Fruit fly (Drosophila melanogaster) whole organism, embryonic: Measurements from ENCODE around the gene I-2.

Experiments used
- Ada2b ChIP-seq: fragments of 200-800 bp; sonication (Bioruptor generic); IDR thresholded peaks from 2 replicates; pipeline ENCODE4 v1.3.6; 2022; ENCODE audit warnings: missing biosample characterization, missing genetic modification characterization
- Adf1 ChIP-seq: fragments of 200-800 bp; sonication (Bioruptor generic); IDR thresholded peaks from 2 replicates; pipeline ENCODE4 v1.3.6; 2022; ENCODE audit warnings: missing biosample characterization, missing genetic modification characterization
- BEAF-32 ChIP-seq: fragments of 200-800 bp; sonication (Bioruptor generic); optimal IDR thresholded peaks from 3 replicates; lab custom pipeline; 2017; ENCODE audit warnings: missing biosample characterization, missing genetic modification characterization, mild to moderate bottlenecking, moderate library complexity, missing genetic modification reagents
- Bdp1 ChIP-seq: fragments of 200-800 bp; sonication (Bioruptor generic); optimal IDR thresholded peaks from 3 replicates; lab custom pipeline; 2016; ENCODE audit warnings: missing biosample characterization, missing genetic modification characterization
- Blimp-1 ChIP-seq: fragments of 200-800 bp; sonication (Bioruptor generic); optimal IDR thresholded peaks from 3 replicates; lab custom pipeline; 2018; ENCODE audit warnings: missing biosample characterization, missing genetic modification characterization, mild to moderate bottlenecking, moderate library complexity, missing genetic modification reagents
- CG10431 ChIP-seq: fragments of 200-800 bp; sonication (Bioruptor generic); optimal IDR thresholded peaks from 3 replicates; lab custom pipeline; 2018; ENCODE audit warnings: missing biosample characterization, mild to moderate bottlenecking, missing genetic modification characterization
- CG12104 ChIP-seq: fragments of 200-800 bp; sonication (Bioruptor generic); optimal IDR thresholded peaks from 3 replicates; lab custom pipeline; 2016; ENCODE audit warnings: missing biosample characterization, missing genetic modification characterization
- CG12155 ChIP-seq: fragments of 200-800 bp; sonication (Bioruptor generic); optimal IDR thresholded peaks from 3 replicates; lab custom pipeline; 2016; ENCODE audit warnings: missing biosample characterization, missing genetic modification characterization
- CG12219 ChIP-seq: fragments of 200-800 bp; sonication (Bioruptor generic); optimal IDR thresholded peaks from 3 replicates; lab custom pipeline; 2018; ENCODE audit warnings: missing biosample characterization, mild to moderate bottlenecking, missing genetic modification characterization
- CG12391 ChIP-seq: fragments of 200-800 bp; sonication (Bioruptor generic); optimal IDR thresholded peaks from 3 replicates; lab custom pipeline; 2018; ENCODE audit warnings: missing biosample characterization, mild to moderate bottlenecking, missing genetic modification characterization, moderate library complexity
- CG1529 ChIP-seq: fragments of 200-800 bp; sonication (Bioruptor generic); optimal IDR thresholded peaks from 3 replicates; lab custom pipeline; 2018; ENCODE audit warnings: missing biosample characterization, missing genetic modification characterization
- CG15479 ChIP-seq: fragments of 200-800 bp; sonication (Bioruptor generic); optimal IDR thresholded peaks from 3 replicates; lab custom pipeline; 2019; ENCODE audit warnings: missing biosample characterization, mild to moderate bottlenecking, missing genetic modification characterization, moderate library complexity
- CG18619 ChIP-seq: fragments of 200-800 bp; sonication (Bioruptor generic); optimal IDR thresholded peaks from 3 replicates; lab custom pipeline; 2017; ENCODE audit warnings: missing biosample characterization, mild to moderate bottlenecking, missing genetic modification characterization
- CG31441 ChIP-seq: fragments of 200-800 bp; sonication (Bioruptor generic); IDR thresholded peaks from 2 replicates; pipeline ENCODE4 v1.3.6; 2022; ENCODE audit warnings: missing biosample characterization, missing genetic modification characterization
- CG3838 ChIP-seq: fragments of 200-800 bp; sonication (Bioruptor generic); optimal IDR thresholded peaks from 3 replicates; lab custom pipeline; 2016; ENCODE audit warnings: missing biosample characterization, missing genetic modification characterization
- CG3847 ChIP-seq: fragments of 200-800 bp; sonication (Bioruptor generic); IDR thresholded peaks from 2 replicates; pipeline ENCODE4 v1.3.6; 2022; ENCODE audit warnings: missing biosample characterization, missing genetic modification characterization
- CG4360 ChIP-seq: fragments of 200-800 bp; sonication (Bioruptor generic); IDR thresholded peaks from 2 replicates; pipeline ENCODE4 v1.3.6; 2022; ENCODE audit warnings: missing biosample characterization, missing genetic modification characterization
- CG6683 ChIP-seq: fragments of 200-800 bp; sonication (Bioruptor generic); optimal IDR thresholded peaks from 2 replicates; lab custom pipeline; 2017; ENCODE audit warnings: missing biosample characterization, mild to moderate bottlenecking, missing genetic modification characterization, missing genetic modification reagents
- CG7963 ChIP-seq: fragments of 200-800 bp; sonication (Bioruptor generic); IDR thresholded peaks from 3 replicates; pipeline ENCODE4 v1.3.6; 2022; ENCODE audit warnings: missing biosample characterization, missing genetic modification characterization; ENCODE audit not compliant: partially characterized antibody
- CG7987 ChIP-seq: fragments of 200-800 bp; sonication (Bioruptor generic); optimal IDR thresholded peaks from 2 replicates; lab custom pipeline; 2018; ENCODE audit warnings: missing biosample characterization, mild to moderate bottlenecking, missing genetic modification characterization, moderate library complexity
- CG9609 ChIP-seq: fragments of 200-800 bp; sonication (Bioruptor generic); optimal IDR thresholded peaks from 3 replicates; lab custom pipeline; 2016; ENCODE audit warnings: missing biosample characterization, missing genetic modification characterization
- CoRest ChIP-seq: fragments of 200-800 bp; sonication (Bioruptor generic); optimal IDR thresholded peaks from 3 replicates; lab custom pipeline; 2018; ENCODE audit warnings: missing biosample characterization, mild to moderate bottlenecking, missing genetic modification characterization, moderate library complexity
- Dp ChIP-seq: fragments of 200-800 bp; sonication (Bioruptor generic); optimal IDR thresholded peaks from 2 replicates; lab custom pipeline; 2018; ENCODE audit warnings: missing biosample characterization, mild to moderate bottlenecking, missing genetic modification characterization, moderate library complexity
- Kr ChIP-seq: fragments of 200-800 bp; sonication (Bioruptor generic); optimal IDR thresholded peaks from 2 replicates; lab custom pipeline; 2017; ENCODE audit warnings: missing biosample characterization, mild to moderate bottlenecking, missing genetic modification characterization
- Lpt ChIP-seq: fragments of >200 bp; optimal IDR thresholded peaks from 2 replicates; lab custom pipeline; 2018; ENCODE audit warnings: missing biosample characterization, missing genetic modification characterization
- MTF-1 ChIP-seq: fragments of 200-800 bp; sonication (Bioruptor generic); optimal IDR thresholded peaks from 2 replicates; lab custom pipeline; 2018; ENCODE audit warnings: missing biosample characterization, mild to moderate bottlenecking, missing genetic modification characterization, borderline replicate concordance
- Nf-YA ChIP-seq: fragments of 200-800 bp; sonication (Bioruptor generic); IDR thresholded peaks from 2 replicates; pipeline ENCODE4 v1.3.6; 2022; ENCODE audit warnings: missing biosample characterization, missing genetic modification characterization
- Sox100B ChIP-seq: fragments of 200-800 bp; sonication (Bioruptor generic); optimal IDR thresholded peaks from 3 replicates; lab custom pipeline; 2018; ENCODE audit warnings: missing biosample characterization, mild to moderate bottlenecking, missing genetic modification characterization
- ac ChIP-seq: fragments of 200-800 bp; sonication (Bioruptor generic); optimal IDR thresholded peaks from 3 replicates; lab custom pipeline; 2017; ENCODE audit warnings: missing biosample characterization, mild to moderate bottlenecking, missing genetic modification characterization
- amos ChIP-seq: fragments of 200-800 bp; sonication (Bioruptor generic); IDR thresholded peaks from 2 replicates; pipeline ENCODE4 v1.3.6; 2022; ENCODE audit warnings: missing biosample characterization, missing genetic modification characterization; ENCODE audit not compliant: partially characterized antibody
- bsh ChIP-seq, 2 experiments: fragments of 200-800 bp; sonication (Bioruptor generic); optimal IDR thresholded peaks; 2 replicates each; lab custom pipeline; 2017 to 2018; ENCODE audit warnings: mild to moderate bottlenecking in 2 of 2, missing biosample characterization in 2 of 2, missing genetic modification characterization in 2 of 2, moderate library complexity in 1 of 2
- dimm ChIP-seq: fragments of 200-800 bp; sonication (Bioruptor generic); IDR thresholded peaks from 2 replicates; pipeline ENCODE4 v1.3.6; 2022; ENCODE audit warnings: missing biosample characterization, missing genetic modification characterization
- eve ChIP-seq, 2 experiments: fragments of >200 bp; optimal IDR thresholded peaks; 2 replicates each; lab custom pipeline; 2017; ENCODE audit warnings: missing biosample characterization in 2 of 2, missing genetic modification characterization in 2 of 2
- fd96Cb ChIP-seq: fragments of 200-800 bp; sonication (Bioruptor generic); optimal IDR thresholded peaks from 2 replicates; lab custom pipeline; 2018; ENCODE audit warnings: missing biosample characterization, mild to moderate bottlenecking, missing genetic modification characterization, moderate library complexity
- gsb ChIP-seq: fragments of 200-800 bp; sonication (Bioruptor generic); IDR thresholded peaks from 2 replicates; pipeline ENCODE4 v1.3.6; 2022; ENCODE audit warnings: missing biosample characterization, missing genetic modification characterization
- jing ChIP-seq: fragments of 200-800 bp; sonication (Bioruptor generic); optimal IDR thresholded peaks from 2 replicates; lab custom pipeline; 2018; ENCODE audit warnings: missing biosample characterization, mild to moderate bottlenecking, missing genetic modification characterization
- mld ChIP-seq: fragments of 200-800 bp; sonication (Bioruptor generic); IDR thresholded peaks from 3 replicates; pipeline ENCODE4 v1.3.6; 2022; ENCODE audit warnings: missing biosample characterization, missing genetic modification characterization; ENCODE audit not compliant: partially characterized antibody
- oc ChIP-seq: fragments of 200-800 bp; sonication (Bioruptor generic); optimal IDR thresholded peaks from 2 replicates; lab custom pipeline; 2018; ENCODE audit warnings: missing biosample characterization, mild to moderate bottlenecking, missing genetic modification characterization, moderate library complexity
- phol ChIP-seq: fragments of 200-800 bp; sonication (Bioruptor generic); optimal IDR thresholded peaks from 3 replicates; lab custom pipeline; 2018; ENCODE audit warnings: missing biosample characterization, mild to moderate bottlenecking, missing genetic modification characterization, moderate library complexity
- salm ChIP-seq: fragments of 200-800 bp; sonication (Bioruptor generic); optimal IDR thresholded peaks from 2 replicates; lab custom pipeline; 2018; ENCODE audit warnings: missing biosample characterization, mild to moderate bottlenecking, missing genetic modification characterization
- seq ChIP-seq: fragments of 200-800 bp; sonication (Bioruptor generic); IDR thresholded peaks from 2 replicates; pipeline ENCODE4 v1.3.6; 2022; ENCODE audit warnings: missing biosample characterization, missing genetic modification characterization
- sim ChIP-seq: fragments of 200-800 bp; sonication (Bioruptor generic); IDR thresholded peaks from 2 replicates; pipeline ENCODE4 v1.3.6; 2022; ENCODE audit warnings: missing biosample characterization, missing genetic modification characterization
- tap ChIP-seq: fragments of 200-800 bp; optimal IDR thresholded peaks from 3 replicates; lab custom pipeline; 2019; ENCODE audit warnings: missing biosample characterization, mild to moderate bottlenecking, missing genetic modification characterization, moderate library complexity
- tgo ChIP-seq: fragments of 200-800 bp; sonication (Bioruptor generic); IDR thresholded peaks from 3 replicates; pipeline ENCODE4 v1.3.6; 2022; ENCODE audit warnings: missing biosample characterization, missing genetic modification characterization
- trem ChIP-seq: fragments of 200-800 bp; optimal IDR thresholded peaks from 3 replicates; lab custom pipeline; 2019; ENCODE audit warnings: missing biosample characterization, mild to moderate bottlenecking, missing genetic modification characterization, moderate library complexity
- z ChIP-seq: fragments of 200-800 bp; sonication (Bioruptor generic); IDR thresholded peaks from 3 replicates; pipeline ENCODE4 v1.3.6; 2022; ENCODE audit warnings: missing biosample characterization, missing genetic modification characterization
- zen2 ChIP-seq: fragments of 200-800 bp; sonication (Bioruptor generic); IDR thresholded peaks from 3 replicates; pipeline ENCODE4 v1.3.6; 2022; ENCODE audit warnings: missing biosample characterization, missing genetic modification characterization; ENCODE audit not compliant: partially characterized antibody
- zf30C ChIP-seq: fragments of 200-800 bp; sonication (Bioruptor generic); optimal IDR thresholded peaks from 3 replicates; lab custom pipeline; 2018; ENCODE audit warnings: missing biosample characterization, mild to moderate bottlenecking, missing genetic modification characterization

The I-2 gene

DNA sequence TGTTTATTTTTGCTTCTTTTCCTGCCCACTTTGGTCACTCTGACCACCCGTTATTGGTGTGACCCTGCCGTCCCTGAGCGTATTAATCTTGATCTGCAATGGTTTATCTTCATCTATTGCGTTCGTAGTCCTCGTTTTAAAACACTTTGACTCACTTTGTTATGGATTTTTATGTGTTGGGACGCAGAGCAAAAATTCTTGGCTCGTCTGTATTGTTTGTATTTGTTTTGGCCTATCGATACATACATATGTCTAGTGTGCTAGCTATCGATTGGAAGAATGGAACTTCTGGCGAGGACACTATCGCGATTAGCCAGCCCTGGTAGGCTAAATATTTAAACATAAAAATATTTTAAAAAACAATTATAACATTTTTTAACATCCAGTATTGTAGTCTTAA lies 23.0 kb upstream of the I-2 start, which contains the start of gene CG10809 (continued):
- TF ChIP-seq CG3838 (no peak), mld (GFP tag; lab: Robert Waterston, UW) (peak; percentile 68), zen2 (GFP tag; lab: Robert Waterston, UW) (peak; percentile 62; the same call in 1 of the 3 replicates), bsh (GFP tag; optimal IDR thresholded peaks at IDR 0.05; lab: Kevin White, UChicago) (peak in 1 of 2 experiments; percentile 27), tap (tag; lab: Kevin White, UChicago) (no peak), Bdp1 (GFP tag; lab: Kevin White, UChicago) (no peak), fd96Cb (tag; lab: Kevin White, UChicago) (peak; percentile 7), Adf1 (GFP tag; lab: Robert Waterston, UW) (no peak), CG15479 (no peak), CG1529 (GFP tag; lab: Kevin White, UChicago) (no peak), sim (no peak), Dp (GFP tag; lab: Kevin White, UChicago) (peak; percentile 59), phol (tag; lab: Kevin White, UChicago) (peak; percentile 73), eve (GFP tag; optimal IDR thresholded peaks at IDR 0.05; lab: Kevin White, UChicago) (no peak), CG7987 (GFP tag; lab: Kevin White, UChicago) (peak; percentile 48), Kr (GFP tag; lab: Kevin White, UChicago) (no peak), Lpt (GFP tag; lab: Kevin White, UChicago) (no peak), CG3847 (GFP tag; lab: Robert Waterston, UW) (peak; percentile 22; the same call in 1 of the 2 replicates), dimm (GFP tag; lab: Robert Waterston, UW) (no peak), Sox100B (GFP tag; lab: Kevin White, UChicago) (no peak), gsb (GFP tag; lab: Robert Waterston, UW) (no peak), amos (peak; percentile 96), CG6683 (GFP tag; lab: Kevin White, UChicago) (no peak), zf30C (no peak)

DNA sequence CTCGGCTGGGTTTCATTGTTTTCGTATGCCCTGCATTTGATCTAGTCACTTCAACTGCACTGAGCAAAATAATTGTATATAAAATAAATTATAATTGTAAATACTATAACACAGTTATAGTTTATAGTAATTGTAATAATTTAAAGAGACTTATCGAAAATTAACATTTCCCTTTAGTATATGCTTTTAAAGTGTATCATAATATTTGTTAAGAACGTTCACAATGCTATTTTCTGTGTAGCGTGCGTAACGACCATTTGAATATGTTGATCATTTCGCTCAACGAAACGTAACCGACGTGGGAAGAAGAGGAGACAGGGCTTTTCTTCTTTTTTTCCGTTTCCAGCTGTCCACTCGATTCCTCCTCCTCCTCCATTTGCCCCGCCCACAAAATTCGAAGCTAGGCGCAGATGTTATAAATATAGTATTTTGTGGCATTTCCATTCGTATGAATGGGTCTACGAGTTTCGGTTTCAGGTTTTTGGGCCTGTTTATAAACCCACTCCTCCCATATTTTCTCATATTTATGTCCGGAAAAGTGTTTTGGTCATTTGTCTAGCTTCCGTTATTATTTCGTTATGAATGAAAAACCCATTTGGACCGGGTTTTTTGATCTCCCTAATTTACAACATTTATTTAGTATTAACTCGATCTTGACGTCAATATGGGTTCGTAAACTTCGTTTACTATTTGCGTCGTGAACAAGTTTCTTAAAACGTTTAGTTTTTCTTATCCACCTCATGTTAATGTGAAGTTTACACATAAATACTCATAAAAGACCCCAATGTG lies 20.0 kb upstream of the I-2 start:
- TF ChIP-seq z (GFP tag; lab: Robert Waterston, UW) (no peak), jing (peak; percentile 48), tgo (GFP tag; lab: Robert Waterston, UW) (peak; percentile 83), CG18619 (GFP tag; lab: Kevin White, UChicago) (peak; percentile 55), CG12391 (peak; percentile 91), salm (tag; lab: Kevin White, UChicago) (peak; percentile 77), CG12104 (GFP tag; lab: Kevin White, UChicago) (peak; percentile 16), Ada2b (GFP tag; lab: Robert Waterston, UW) (peak; percentile 69), oc (tag; lab: Kevin White, UChicago) (peak; percentile 83), amos (no peak), CoRest (tag; lab: Kevin White, UChicago) (peak; percentile 88), CG12155 (peak; percentile 65), CG31441 (peak; percentile 84), BEAF-32 (no peak), CG9609 (GFP tag; lab: Kevin White, UChicago) (peak; percentile 26), seq (GFP tag; lab: Robert Waterston, UW) (peak; percentile 76), CG7963 (GFP tag; lab: Robert Waterston, UW) (no peak), Blimp-1 (peak; percentile 91), gsb (GFP tag; lab: Robert Waterston, UW) (peak; percentile 39; the same call in 1 of the 2 replicates), CG10431 (GFP tag; lab: Kevin White, UChicago) (peak; percentile 58), Nf-YA (GFP tag; lab: Robert Waterston, UW) (peak; percentile 49; the same call in 1 of the 2 replicates), ac (GFP tag; lab: Kevin White, UChicago) (peak; percentile 80), CG4360 (GFP tag; lab: Robert Waterston, UW) (no peak), trem (tag; lab: Kevin White, UChicago) (peak; percentile 94), CG12219 (GFP tag; lab: Kevin White, UChicago) (peak; percentile 56), MTF-1 (GFP tag; lab: Kevin White, UChicago) (peak; percentile 19)
